Fruit fly (Drosophila melanogaster) whole organism, prepupa: ENCODE results near the gene CG3841.

Experiments
- Blimp-1 ChIP-seq: fragments of 200-800 bp; sonication (Bioruptor generic); optimal IDR thresholded peaks from 3 replicates; lab custom pipeline; 2017; ENCODE audit warnings: missing biosample characterization, missing genetic modification characterization, mild to moderate bottlenecking, moderate library complexity, missing genetic modification reagents
- CG10631 ChIP-seq: fragments of 200-800 bp; sonication (Bioruptor generic); optimal IDR thresholded peaks from 2 replicates; lab custom pipeline; 2016; ENCODE audit warnings: missing biosample characterization, missing genetic modification characterization
- CG10669 ChIP-seq: fragments of 200-800 bp; sonication (Bioruptor generic); optimal IDR thresholded peaks from 3 replicates; lab custom pipeline; 2018; ENCODE audit warnings: missing biosample characterization, mild to moderate bottlenecking, missing genetic modification characterization, moderate library complexity
- CG11294 ChIP-seq: fragments of 200-800 bp; sonication (Bioruptor generic); IDR thresholded peaks from 2 replicates; pipeline ENCODE4 v1.3.6; 2022; ENCODE audit warnings: missing biosample characterization, missing genetic modification characterization
- CG11762 ChIP-seq: fragments of 200-800 bp; sonication (Bioruptor generic); optimal IDR thresholded peaks from 3 replicates; lab custom pipeline; 2016; ENCODE audit warnings: missing biosample characterization, missing genetic modification characterization; ENCODE audit not compliant: insufficient read depth
- CG11902 ChIP-seq: fragments of 200-800 bp; sonication (Bioruptor generic); optimal IDR thresholded peaks from 3 replicates; lab custom pipeline; 2016; ENCODE audit warnings: missing biosample characterization, missing genetic modification characterization
- CG15336 ChIP-seq: fragments of 200-800 bp; sonication (Bioruptor generic); IDR thresholded peaks from 2 replicates; pipeline ENCODE4 v1.3.6; 2022; ENCODE audit warnings: missing biosample characterization, missing genetic modification characterization
- CG1621 ChIP-seq: fragments of 200-800 bp; sonication (Bioruptor generic); optimal IDR thresholded peaks from 3 replicates; lab custom pipeline; 2018; ENCODE audit warnings: missing biosample characterization, mild to moderate bottlenecking, missing genetic modification characterization
- CG16779 ChIP-seq: fragments of 200-800 bp; sonication (Bioruptor generic); optimal IDR thresholded peaks from 3 replicates; lab custom pipeline; 2017; ENCODE audit warnings: missing biosample characterization, mild to moderate bottlenecking, missing genetic modification characterization
- CG34406 ChIP-seq: fragments of 200-800 bp; sonication (Bioruptor generic); optimal IDR thresholded peaks from 3 replicates; lab custom pipeline; 2016; ENCODE audit warnings: missing biosample characterization, missing genetic modification characterization
- CG3919 ChIP-seq: fragments of 200-800 bp; sonication (Bioruptor generic); optimal IDR thresholded peaks from 3 replicates; lab custom pipeline; 2016; ENCODE audit warnings: missing biosample characterization, missing genetic modification characterization
- CG4318 ChIP-seq: fragments of 200-800 bp; sonication (Bioruptor generic); optimal IDR thresholded peaks from 3 replicates; lab custom pipeline; 2017; ENCODE audit warnings: missing biosample characterization, mild to moderate bottlenecking, missing genetic modification characterization
- CG6163 ChIP-seq: fragments of 200-800 bp; sonication (Bioruptor generic); IDR thresholded peaks from 3 replicates; pipeline ENCODE4 v1.3.6; 2022; ENCODE audit warnings: missing biosample characterization, missing genetic modification characterization
- CG6276 ChIP-seq: fragments of 200-800 bp; sonication (Bioruptor generic); optimal IDR thresholded peaks from 2 replicates; lab custom pipeline; 2017; ENCODE audit warnings: missing biosample characterization, mild to moderate bottlenecking, missing genetic modification characterization
- CG6792 ChIP-seq: fragments of 200-800 bp; sonication (Bioruptor generic); optimal IDR thresholded peaks from 3 replicates; lab custom pipeline; 2016; ENCODE audit warnings: missing biosample characterization, missing genetic modification characterization
- CG6808 ChIP-seq: fragments of 200-800 bp; sonication (Bioruptor generic); optimal IDR thresholded peaks from 3 replicates; lab custom pipeline; 2017; ENCODE audit warnings: missing biosample characterization, missing genetic modification characterization, mild to moderate bottlenecking, moderate library complexity, missing genetic modification reagents
- CG7368 ChIP-seq: fragments of 200-800 bp; sonication (Bioruptor generic); optimal IDR thresholded peaks from 3 replicates; lab custom pipeline; 2016; ENCODE audit warnings: missing biosample characterization, missing genetic modification characterization
- CG8119 ChIP-seq: fragments of 200-800 bp; sonication (Bioruptor generic); IDR thresholded peaks from 3 replicates; pipeline ENCODE4 v1.3.6; 2022; ENCODE audit warnings: missing biosample characterization, missing genetic modification characterization
- CG9139 ChIP-seq: fragments of 200-800 bp; sonication (Bioruptor generic); optimal IDR thresholded peaks from 3 replicates; lab custom pipeline; 2017; ENCODE audit warnings: missing biosample characterization, mild to moderate bottlenecking, missing genetic modification characterization
- Eip78C ChIP-seq: fragments of 200-800 bp; sonication (Bioruptor generic); peaks from one replicate; lab custom pipeline; 2016; ENCODE audit warnings: missing biosample characterization, missing genetic modification characterization
- Eip93F ChIP-seq: fragments of 200-800 bp; sonication (Bioruptor generic); optimal IDR thresholded peaks from 2 replicates; lab custom pipeline; 2016; ENCODE audit warnings: missing biosample characterization, mild to moderate bottlenecking, missing genetic modification characterization
- Ets21C ChIP-seq: fragments of 200-800 bp; sonication (Bioruptor generic); optimal IDR thresholded peaks from 3 replicates; lab custom pipeline; 2016; ENCODE audit warnings: missing biosample characterization, missing genetic modification characterization
- Ets96B ChIP-seq: fragments of 200-800 bp; optimal IDR thresholded peaks from 2 replicates; lab custom pipeline; 2019; ENCODE audit warnings: missing biosample characterization, mild to moderate bottlenecking, missing genetic modification characterization, moderate library complexity
- Gug ChIP-seq: fragments of 200-800 bp; sonication (Bioruptor generic); IDR thresholded peaks from 2 replicates; pipeline ENCODE4 v1.3.6; 2022; ENCODE audit warnings: missing biosample characterization, missing genetic modification characterization
- Hr38 ChIP-seq: sonication (Bioruptor generic); optimal IDR thresholded peaks from 2 replicates; lab custom pipeline; 2016; ENCODE audit warnings: missing biosample characterization, missing genetic modification characterization
- Hr39 ChIP-seq: fragments of 200-800 bp; sonication (Bioruptor generic); optimal IDR thresholded peaks from 2 replicates; lab custom pipeline; 2016; ENCODE audit warnings: missing biosample characterization, missing genetic modification characterization
- Hr4 ChIP-seq: fragments of 200-800 bp; sonication (Bioruptor generic); optimal IDR thresholded peaks from 3 replicates; lab custom pipeline; 2016; ENCODE audit warnings: missing biosample characterization, missing genetic modification characterization
- Lpt ChIP-seq: fragments of 200-800 bp; sonication (Bioruptor generic); optimal IDR thresholded peaks from 3 replicates; lab custom pipeline; 2016; ENCODE audit warnings: missing biosample characterization, missing genetic modification characterization
- Met ChIP-seq: fragments of 200-800 bp; sonication (Bioruptor generic); optimal IDR thresholded peaks from 3 replicates; lab custom pipeline; 2016; ENCODE audit warnings: missing biosample characterization, missing genetic modification characterization
- OdsH ChIP-seq: fragments of 200-800 bp; sonication (Bioruptor generic); optimal IDR thresholded peaks from 3 replicates; lab custom pipeline; 2016; ENCODE audit warnings: missing biosample characterization, missing genetic modification characterization
- Smox ChIP-seq: fragments of 200-800 bp; sonication (Bioruptor generic); optimal IDR thresholded peaks from 3 replicates; lab custom pipeline; 2016; ENCODE audit warnings: missing biosample characterization, missing genetic modification characterization
- Sox15 ChIP-seq: fragments of 200-800 bp; sonication (Bioruptor generic); optimal IDR thresholded peaks from 3 replicates; lab custom pipeline; 2016; ENCODE audit warnings: missing biosample characterization, missing genetic modification characterization
- achi ChIP-seq: fragments of 200-800 bp; sonication (Bioruptor generic); optimal IDR thresholded peaks from 3 replicates; lab custom pipeline; 2016; ENCODE audit warnings: missing biosample characterization, missing genetic modification characterization
- cyc ChIP-seq: fragments of 200-800 bp; sonication (Bioruptor generic); optimal IDR thresholded peaks from 3 replicates; lab custom pipeline; 2016; ENCODE audit warnings: missing biosample characterization, missing genetic modification characterization
- dac ChIP-seq: fragments of 200-800 bp; sonication (Bioruptor generic); optimal IDR thresholded peaks from 2 replicates; lab custom pipeline; 2017; ENCODE audit warnings: missing biosample characterization, mild to moderate bottlenecking, missing genetic modification characterization
- dsx ChIP-seq: fragments of 200-800 bp; optimal IDR thresholded peaks from 3 replicates; lab custom pipeline; 2019; ENCODE audit warnings: missing biosample characterization, mild to moderate bottlenecking, missing genetic modification characterization, moderate library complexity; ENCODE audit not compliant: poor library complexity, severe bottlenecking
- eg ChIP-seq: fragments of 200-800 bp; sonication (Bioruptor generic); IDR thresholded peaks from 3 replicates; pipeline ENCODE4 v1.3.6; 2022; ENCODE audit warnings: missing biosample characterization, missing genetic modification characterization
- esn ChIP-seq: fragments of 200-800 bp; sonication (Bioruptor generic); optimal IDR thresholded peaks from 2 replicates; lab custom pipeline; 2016; ENCODE audit warnings: missing biosample characterization, mild to moderate bottlenecking, missing genetic modification characterization, moderate library complexity
- fd85E ChIP-seq: fragments of 200-800 bp; sonication (Bioruptor generic); optimal IDR thresholded peaks from 3 replicates; lab custom pipeline; 2016; ENCODE audit warnings: missing biosample characterization, missing genetic modification characterization
- fkh ChIP-seq: fragments of 200-800 bp; sonication (Bioruptor generic); optimal IDR thresholded peaks from 3 replicates; lab custom pipeline; 2017; ENCODE audit warnings: missing biosample characterization, mild to moderate bottlenecking, missing genetic modification characterization, moderate library complexity
- lz ChIP-seq: fragments of 200-800 bp; sonication (Bioruptor generic); optimal IDR thresholded peaks from 3 replicates; lab custom pipeline; 2016; ENCODE audit warnings: missing biosample characterization, missing genetic modification characterization
- net ChIP-seq: fragments of 200-800 bp; sonication (Bioruptor generic); optimal IDR thresholded peaks from 3 replicates; lab custom pipeline; 2016; ENCODE audit warnings: missing biosample characterization, missing genetic modification characterization
- pdm3 ChIP-seq: fragments of 200-800 bp; sonication (Bioruptor generic); optimal IDR thresholded peaks from 3 replicates; lab custom pipeline; 2016; ENCODE audit warnings: missing biosample characterization, missing genetic modification characterization
- salr ChIP-seq, 2 experiments: fragments of 200-800 bp; sonication (Bioruptor generic); optimal IDR thresholded peaks; 3 replicates each; lab custom pipeline; 2016 to 2018; ENCODE audit warnings: missing biosample characterization in 2 of 2, missing genetic modification characterization in 2 of 2, mild to moderate bottlenecking in 1 of 2
- spab ChIP-seq: fragments of 200-800 bp; sonication (Bioruptor generic); optimal IDR thresholded peaks from 2 replicates; lab custom pipeline; 2017; ENCODE audit warnings: missing biosample characterization, mild to moderate bottlenecking, missing genetic modification characterization, missing genetic modification reagents
- ss ChIP-seq, 2 experiments: fragments of 200-800 bp; sonication (Bioruptor generic); optimal IDR thresholded peaks; 2 replicates in 1 of 2; 3 replicates in 1 of 2; lab custom pipeline; 2017 to 2018; ENCODE audit warnings: mild to moderate bottlenecking in 2 of 2, missing biosample characterization in 2 of 2, missing genetic modification characterization in 2 of 2, moderate library complexity in 1 of 2
- topi ChIP-seq: fragments of 200-800 bp; sonication (Bioruptor generic); optimal IDR thresholded peaks from 3 replicates; lab custom pipeline; 2016; ENCODE audit warnings: missing biosample characterization, missing genetic modification characterization

CG3841 gene

DNA sequence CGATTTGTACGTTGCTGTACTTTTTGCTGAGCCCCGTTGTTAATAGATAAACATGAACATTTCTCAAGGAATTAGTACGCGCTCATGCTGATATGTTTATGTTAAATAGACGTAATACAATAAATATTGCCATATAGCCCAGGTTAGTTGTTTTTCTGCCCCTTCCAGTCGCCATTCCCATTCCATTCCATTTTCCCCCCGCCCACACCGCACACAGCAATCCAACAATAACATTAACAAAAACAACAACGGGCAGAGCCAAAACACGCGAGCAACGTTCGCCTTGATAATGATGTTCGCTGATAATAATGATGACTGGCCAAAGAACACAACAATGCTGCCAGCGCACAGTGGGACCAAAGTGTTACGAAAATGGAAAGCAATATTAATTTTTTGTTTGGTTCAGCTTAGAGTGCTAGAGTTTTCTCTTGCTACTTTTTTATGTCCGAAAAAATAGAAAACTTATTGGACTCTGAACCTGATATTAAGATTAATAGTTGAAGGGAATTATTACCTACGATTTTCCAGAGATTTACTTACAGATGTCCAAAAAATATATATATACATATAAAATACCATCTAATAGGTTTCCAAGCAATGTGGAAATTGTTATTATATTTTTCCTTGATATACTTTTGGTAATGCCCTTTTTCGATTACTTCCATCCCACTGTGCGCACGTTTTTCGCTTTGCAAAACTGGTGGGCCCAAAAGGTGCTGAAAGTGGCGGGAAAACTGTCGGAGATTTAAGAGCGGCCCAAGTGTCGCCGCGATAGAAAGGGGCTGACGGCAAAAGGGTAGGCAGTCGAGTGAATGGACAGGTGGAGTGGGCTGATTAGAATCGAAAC, 19.5 kb upstream of the CG3841 start (continued):
- peak; percentile 95 for TF ChIP-seq topi
- TF ChIP-seq Sox15 (GFP tag; lab: Kevin White, UChicago): peak; percentile 89
- peak; percentile 95 for TF ChIP-seq CG10669 (GFP tag; lab: Kevin White, UChicago)
- TF ChIP-seq net (GFP tag; lab: Kevin White, UChicago): peak; percentile 97
- TF ChIP-seq CG6808 (GFP tag; lab: Kevin White, UChicago): peak; percentile 99
- TF ChIP-seq spab (GFP tag; lab: Kevin White, UChicago): peak; percentile 98
- TF ChIP-seq CG6792 (GFP tag; lab: Kevin White, UChicago): peak; percentile 95
- peak; percentile 96 for TF ChIP-seq CG10631
- TF ChIP-seq CG3919 (GFP tag; lab: Kevin White, UChicago): peak; percentile 95
- TF ChIP-seq CG15336 (GFP tag; lab: Robert Waterston, UW): peak; percentile 95

DNA sequence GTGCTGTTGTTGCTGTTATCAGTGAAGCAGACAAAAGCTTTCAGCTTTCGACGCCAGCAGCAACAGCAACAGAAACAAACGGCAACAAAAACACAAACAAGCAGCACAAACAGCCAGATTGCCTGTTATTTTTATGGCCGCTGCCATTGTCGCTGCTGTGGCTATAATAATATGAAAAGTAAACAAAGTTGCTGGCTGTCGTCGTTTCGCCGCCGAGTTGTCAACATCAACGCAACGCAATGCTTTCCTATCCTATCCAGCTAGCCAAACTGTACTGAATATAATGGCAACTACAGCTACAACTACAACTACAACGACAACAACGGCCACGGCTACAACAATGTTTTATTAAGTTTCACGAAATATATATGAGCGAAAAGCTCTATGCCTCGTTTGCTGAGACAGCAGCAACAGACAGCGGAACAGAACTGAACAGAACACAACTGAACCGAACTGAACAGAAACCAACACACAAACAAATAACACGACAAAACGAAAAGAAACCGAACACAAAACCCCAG, 18.5 kb upstream of the CG3841 start:
- no peak for TF ChIP-seq achi (GFP tag; lab: Kevin White, UChicago)
- TF ChIP-seq pdm3 (GFP tag; lab: Kevin White, UChicago): no peak
- TF ChIP-seq CG6163 (GFP tag; lab: Robert Waterston, UW): 0 out of 3 replicates have a peak, but pooled peaks have one; percentile 30
- TF ChIP-seq Hr38 (GFP tag; lab: Kevin White, UChicago): no peak
- peak; percentile 89 for TF ChIP-seq dsx
- no peak for TF ChIP-seq ss (GFP tag; optimal IDR thresholded peaks at IDR 0.05; lab: Kevin White, UChicago)
- TF ChIP-seq CG11294 (GFP tag; lab: Robert Waterston, UW): no peak
- no peak for TF ChIP-seq CG4318 (GFP tag; lab: Kevin White, UChicago)
- no peak for TF ChIP-seq CG16779 (tag; lab: Kevin White, UChicago)
- no peak for TF ChIP-seq Lpt
- TF ChIP-seq CG9139 (GFP tag; lab: Kevin White, UChicago): no peak
- TF ChIP-seq cyc (GFP tag; lab: Kevin White, UChicago): no peak
- no peak for TF ChIP-seq Smox
- no peak for TF ChIP-seq dac (GFP tag; lab: Kevin White, UChicago)
- TF ChIP-seq net (GFP tag; lab: Kevin White, UChicago): no peak
- no peak for TF ChIP-seq CG34406 (GFP tag; lab: Kevin White, UChicago)
- TF ChIP-seq Eip78C (GFP tag; lab: Kevin White, UChicago): peak; percentile 39
- TF ChIP-seq Ets21C (GFP tag; lab: Kevin White, UChicago): no peak
- 0 out of 3 replicates have a peak, but pooled peaks have one; percentile 24 for TF ChIP-seq eg (GFP tag; lab: Robert Waterston, UW)
- TF ChIP-seq Ets96B (tag; lab: Kevin White, UChicago): no peak
- TF ChIP-seq Eip93F (GFP tag; lab: Kevin White, UChicago): no peak
- TF ChIP-seq CG7368 (GFP tag; lab: Kevin White, UChicago): no peak
- no peak for TF ChIP-seq Hr39 (GFP tag; lab: Kevin White, UChicago)
- no peak for TF ChIP-seq CG10631
- peak; percentile 94 for TF ChIP-seq fkh (GFP tag; lab: Kevin White, UChicago)
- TF ChIP-seq CG1621 (tag; lab: Kevin White, UChicago): no peak
- no peak for TF ChIP-seq CG8119 (GFP tag; lab: Robert Waterston, UW)
- no peak for TF ChIP-seq Met (GFP tag; lab: Kevin White, UChicago)
- TF ChIP-seq Hr4 (GFP tag; lab: Kevin White, UChicago): no peak
- no peak for TF ChIP-seq topi
- TF ChIP-seq CG3919 (GFP tag; lab: Kevin White, UChicago): no peak
- TF ChIP-seq Gug: no peak
- no peak for TF ChIP-seq OdsH (GFP tag; lab: Kevin White, UChicago)
- TF ChIP-seq esn (GFP tag; lab: Kevin White, UChicago): no peak
- no peak for TF ChIP-seq fd85E (GFP tag; lab: Kevin White, UChicago)
- TF ChIP-seq CG6276 (GFP tag; lab: Kevin White, UChicago): peak; percentile 55
- TF ChIP-seq CG11902 (GFP tag; lab: Kevin White, UChicago): no peak
- no peak for TF ChIP-seq Blimp-1 (GFP tag; lab: Kevin White, UChicago)
- TF ChIP-seq CG11762 (GFP tag; lab: Kevin White, UChicago): no peak
- TF ChIP-seq CG6792 (GFP tag; lab: Kevin White, UChicago): no peak
- TF ChIP-seq salr (GFP tag; optimal IDR thresholded peaks at IDR 0.05; lab: Kevin White, UChicago): no peak
- no peak for TF ChIP-seq lz (GFP tag; lab: Kevin White, UChicago)
